Worm (Caenorhabditis elegans) whole organism, L4 larva: ENCODE results near the gene F10E9.12.

ENCODE experiments used
- R02D3.7 ChIP-seq: fragments of 150-350 bp; sonication (generic microtip); optimal IDR thresholded peaks from 3 replicates; lab custom pipeline; 2014; ENCODE audit warnings: missing biosample characterization, missing genetic modification characterization
- Y75B8A.6 ChIP-seq: fragments of 200-800 bp; sonication (Bioruptor generic); IDR thresholded peaks from 2 replicates; pipeline ENCODE4 v1.3.6; 2022; ENCODE audit warnings: missing genetic modification reagents, missing genetic modification characterization, missing compliant biosample characterization
- aly-2 ChIP-seq: sonication (generic microtip); optimal IDR thresholded peaks from 2 replicates; lab custom pipeline; 2018; ENCODE audit warnings: missing biosample characterization, missing genetic modification characterization
- ceh-20 ChIP-seq: fragments of 200-800 bp; sonication (Bioruptor generic); IDR thresholded peaks from 2 replicates; pipeline ENCODE4 v1.3.6; 2022; ENCODE audit warnings: missing genetic modification reagents, missing genetic modification characterization, missing compliant biosample characterization
- dve-1 ChIP-seq: sonication (generic microtip); optimal IDR thresholded peaks from 2 replicates; lab custom pipeline; 2017; ENCODE audit warnings: antibody characterized with exemption, mild to moderate bottlenecking, missing genetic modification characterization, missing compliant biosample characterization; ENCODE audit not compliant: insufficient read depth
- egl-43 ChIP-seq: fragments of 200-800 bp; sonication (Bioruptor generic); IDR thresholded peaks from 2 replicates; pipeline ENCODE4 v1.3.6; 2022; ENCODE audit warnings: missing genetic modification reagents, missing genetic modification characterization, missing compliant biosample characterization
- fos-1 ChIP-seq: fragments of 150-350 bp; optimal IDR thresholded peaks from 2 replicates; lab custom pipeline; 2014; ENCODE audit warnings: missing biosample characterization, missing genetic modification characterization
- lsy-2 ChIP-seq, 2 experiments: fragments of 150-350 bp in 1 of 2; sonication (generic microtip) in 1 of 2; optimal IDR thresholded peaks; 2 replicates each; lab custom pipeline; 2014 to 2017; ENCODE audit warnings: missing biosample characterization in 2 of 2, missing genetic modification characterization in 2 of 2
- nhr-11 ChIP-seq: fragments of 150-350 bp; optimal IDR thresholded peaks from 2 replicates; lab custom pipeline; 2014; ENCODE audit warnings: missing biosample characterization, missing genetic modification characterization
- pha-4 ChIP-seq, 2 experiments: fragments of 150-350 bp in 1 of 2; fragments of 200-800 bp in 1 of 2; sonication (Bioruptor generic) in 1 of 2; IDR thresholded peaks in 1 of 2; optimal IDR thresholded peaks in 1 of 2; 2 replicates each; pipeline versions ENCODE4 v1.3.6 to Lab custom; 2014 to 2022; ENCODE audit warnings: missing genetic modification characterization in 2 of 2, missing genetic modification reagents in 2 of 2, missing biosample characterization in 1 of 2, missing compliant biosample characterization in 1 of 2

- TF ChIP-seq pha-4 (GFP tag; IDR thresholded peaks at IDR 0.05; lab: Robert Waterston, UW) (no peak), pha-4 (tag; optimal IDR thresholded peaks at IDR 0.05; lab: Kevin White, UChicago) (no peak), R02D3.7 (tag; lab: Kevin White, UChicago) (no peak), egl-43 (GFP tag; lab: Robert Waterston, UW) (no peak), nhr-11 (tag; lab: Kevin White, UChicago) (no peak), aly-2 (tag; lab: Kevin White, UChicago) (no peak), ceh-20 (GFP tag; lab: Robert Waterston, UW) (no peak), Y75B8A.6 (GFP tag; lab: Robert Waterston, UW) (no peak), fos-1 (tag; lab: Kevin White, UChicago) (no peak), lsy-2 (tag; optimal IDR thresholded peaks at IDR 0.05; lab: Kevin White, UChicago) (no peak), dve-1 (tag; lab: Kevin White, UChicago) (no peak)
These were observed 43.0 kb upstream of the F10E9.12 start for ce11 chrIII:8281310-8281709.
